Worm (Caenorhabditis elegans) whole organism, late embryonic: ENCODE data around the gene C35A5.6.

Experiments
- Y22D7AL.16 ChIP-seq: sonication (generic microtip); optimal IDR thresholded peaks from 2 replicates; lab custom pipeline; 2016; ENCODE audit warnings: missing genetic modification characterization, missing compliant biosample characterization
- ahr-1 ChIP-seq: sonication (generic microtip); optimal IDR thresholded peaks from 2 replicates; lab custom pipeline; 2016; ENCODE audit warnings: missing genetic modification characterization, missing compliant biosample characterization
- ceh-18 ChIP-seq: sonication (generic microtip); optimal IDR thresholded peaks from 2 replicates; lab custom pipeline; 2016; ENCODE audit warnings: missing genetic modification characterization, missing compliant biosample characterization
- ceh-19 ChIP-seq: fragments of 200-800 bp; sonication (Bioruptor generic); optimal IDR thresholded peaks from 2 replicates; lab custom pipeline; 2018; ENCODE audit warnings: mild to moderate bottlenecking, missing genetic modification characterization, missing compliant biosample characterization
- ceh-2 ChIP-seq: sonication (generic microtip); optimal IDR thresholded peaks from 2 replicates; lab custom pipeline; 2016; ENCODE audit warnings: missing genotype, missing genetic modification characterization, missing compliant biosample characterization
- ceh-22 ChIP-seq: sonication (generic microtip); optimal IDR thresholded peaks from 2 replicates; lab custom pipeline; 2017; ENCODE audit warnings: missing biosample characterization, missing genetic modification characterization
- ceh-24 ChIP-seq: sonication (generic microtip); optimal IDR thresholded peaks from 2 replicates; lab custom pipeline; 2016; ENCODE audit warnings: mild to moderate bottlenecking, missing genetic modification characterization, missing compliant biosample characterization
- ceh-30 ChIP-seq: fragments of 150-350 bp; optimal IDR thresholded peaks from 2 replicates; lab custom pipeline; 2014; ENCODE audit warnings: missing biosample characterization, missing genetic modification characterization
- ceh-31 ChIP-seq: sonication (generic microtip); optimal IDR thresholded peaks from 2 replicates; lab custom pipeline; 2016; ENCODE audit warnings: missing genetic modification characterization, missing compliant biosample characterization
- ceh-34 ChIP-seq: sonication (generic microtip); optimal IDR thresholded peaks from 2 replicates; lab custom pipeline; 2016; ENCODE audit warnings: mild to moderate bottlenecking, missing genetic modification characterization, missing compliant biosample characterization
- dve-1 ChIP-seq: sonication (generic microtip); optimal IDR thresholded peaks from 2 replicates; lab custom pipeline; 2017; ENCODE audit warnings: antibody characterized with exemption, mild to moderate bottlenecking, missing genetic modification characterization, missing compliant biosample characterization
- elt-4 ChIP-seq: sonication (generic microtip); optimal IDR thresholded peaks from 2 replicates; lab custom pipeline; 2016; ENCODE audit warnings: missing genetic modification characterization, missing compliant biosample characterization
- ets-4 ChIP-seq: sonication (generic microtip); optimal IDR thresholded peaks from 2 replicates; lab custom pipeline; 2016; ENCODE audit warnings: missing genetic modification characterization, missing compliant biosample characterization
- fax-1 ChIP-seq: sonication (generic microtip); optimal IDR thresholded peaks from 2 replicates; lab custom pipeline; 2016; ENCODE audit warnings: missing genotype, missing genetic modification characterization, missing compliant biosample characterization
- fkh-6 ChIP-seq: sonication (generic microtip); optimal IDR thresholded peaks from 2 replicates; lab custom pipeline; 2016; ENCODE audit warnings: missing genetic modification characterization, missing compliant biosample characterization
- hlh-30 ChIP-seq: sonication (generic microtip); optimal IDR thresholded peaks from 2 replicates; lab custom pipeline; 2017; ENCODE audit warnings: antibody characterized with exemption, missing genetic modification characterization, missing compliant biosample characterization; ENCODE audit not compliant: insufficient read depth
- hlh-6 ChIP-seq: sonication (generic microtip); optimal IDR thresholded peaks from 2 replicates; lab custom pipeline; 2016; ENCODE audit warnings: missing genotype, missing genetic modification characterization, missing compliant biosample characterization
- hlh-8 ChIP-seq: sonication (generic microtip); optimal IDR thresholded peaks from 2 replicates; lab custom pipeline; 2016; ENCODE audit warnings: missing genotype, missing genetic modification characterization, missing compliant biosample characterization
- lin-11 ChIP-seq: fragments of 200-800 bp; sonication (Bioruptor generic); optimal IDR thresholded peaks from 2 replicates; lab custom pipeline; 2018; ENCODE audit warnings: mild to moderate bottlenecking, missing genetic modification characterization, missing compliant biosample characterization
- madf-2 ChIP-seq: sonication (generic microtip); optimal IDR thresholded peaks from 2 replicates; lab custom pipeline; 2017; ENCODE audit warnings: missing genetic modification characterization, missing compliant biosample characterization
- mec-3 ChIP-seq: sonication (generic microtip); optimal IDR thresholded peaks from 2 replicates; lab custom pipeline; 2016; ENCODE audit warnings: borderline replicate concordance, missing genetic modification characterization, missing compliant biosample characterization
- nhr-232 ChIP-seq: sonication (generic microtip); optimal IDR thresholded peaks from 2 replicates; lab custom pipeline; 2016; ENCODE audit warnings: missing genetic modification characterization, missing compliant biosample characterization
- pag-3 ChIP-seq: sonication (generic microtip); optimal IDR thresholded peaks from 2 replicates; lab custom pipeline; 2016; ENCODE audit warnings: missing compliant biosample characterization, missing genetic modification characterization, borderline replicate concordance
- pha-4 ChIP-seq: fragments of 150-350 bp; optimal IDR thresholded peaks from 2 replicates; lab custom pipeline; 2018; ENCODE audit warnings: missing biosample characterization, missing genetic modification reagents, missing genetic modification characterization
- pqm-1 ChIP-seq: sonication (generic microtip); optimal IDR thresholded peaks from 2 replicates; lab custom pipeline; 2016; ENCODE audit warnings: missing genetic modification characterization, missing compliant biosample characterization
- pros-1 ChIP-seq: fragments of 150-350 bp; optimal IDR thresholded peaks from 2 replicates; lab custom pipeline; 2014; ENCODE audit warnings: missing biosample characterization, missing genetic modification reagents, missing genetic modification characterization
- rnt-1 ChIP-seq: sonication (generic microtip); optimal IDR thresholded peaks from 2 replicates; lab custom pipeline; 2016; ENCODE audit warnings: missing genetic modification characterization, missing compliant biosample characterization
- sdc-2 ChIP-seq: sonication (generic microtip); optimal IDR thresholded peaks from 2 replicates; lab custom pipeline; 2016; ENCODE audit warnings: missing genotype, missing genetic modification characterization, missing compliant biosample characterization
- sox-2 ChIP-seq: fragments of 200-800 bp; sonication (Bioruptor generic); IDR thresholded peaks from 2 replicates; pipeline ENCODE4 v1.3.6; 2022; ENCODE audit warnings: missing genetic modification reagents, missing genetic modification characterization, missing compliant biosample characterization
- sox-4 ChIP-seq: sonication (generic microtip); optimal IDR thresholded peaks from 2 replicates; lab custom pipeline; 2017; ENCODE audit warnings: mild to moderate bottlenecking, missing genetic modification characterization, inconsistent platforms, missing compliant biosample characterization
- syd-9 ChIP-seq: sonication (generic microtip); optimal IDR thresholded peaks from 2 replicates; lab custom pipeline; 2016; ENCODE audit warnings: mild to moderate bottlenecking, missing genetic modification characterization, moderate library complexity, missing compliant biosample characterization
- unc-3 ChIP-seq, 2 experiments: fragments of 200-800 bp in 1 of 2; sonication (Bioruptor generic) in 1 of 2; sonication (generic microtip) in 1 of 2; conservative IDR thresholded peaks in 1 of 2; optimal IDR thresholded peaks in 1 of 2; 2 replicates each; pipeline versions ENCODE4 v1.3.6 to Lab custom; 2016 to 2022; ENCODE audit warnings: missing compliant biosample characterization in 2 of 2, missing genetic modification characterization in 2 of 2, missing genetic modification reagents in 1 of 2
- unc-42 ChIP-seq: sonication (generic microtip); optimal IDR thresholded peaks from 2 replicates; lab custom pipeline; 2016; ENCODE audit warnings: missing genotype, missing genetic modification characterization, missing compliant biosample characterization
- unc-86 ChIP-seq: sonication (generic microtip); optimal IDR thresholded peaks from 2 replicates; lab custom pipeline; 2016; ENCODE audit warnings: missing genetic modification characterization, missing compliant biosample characterization
- zip-5 ChIP-seq: sonication (generic microtip); optimal IDR thresholded peaks from 2 replicates; lab custom pipeline; 2016; ENCODE audit warnings: missing genetic modification characterization, missing compliant biosample characterization
- ztf-16 ChIP-seq: sonication (generic microtip); optimal IDR thresholded peaks from 2 replicates; lab custom pipeline; 2017; ENCODE audit warnings: missing genetic modification characterization, missing compliant biosample characterization

C35A5.6 gene

DNA sequence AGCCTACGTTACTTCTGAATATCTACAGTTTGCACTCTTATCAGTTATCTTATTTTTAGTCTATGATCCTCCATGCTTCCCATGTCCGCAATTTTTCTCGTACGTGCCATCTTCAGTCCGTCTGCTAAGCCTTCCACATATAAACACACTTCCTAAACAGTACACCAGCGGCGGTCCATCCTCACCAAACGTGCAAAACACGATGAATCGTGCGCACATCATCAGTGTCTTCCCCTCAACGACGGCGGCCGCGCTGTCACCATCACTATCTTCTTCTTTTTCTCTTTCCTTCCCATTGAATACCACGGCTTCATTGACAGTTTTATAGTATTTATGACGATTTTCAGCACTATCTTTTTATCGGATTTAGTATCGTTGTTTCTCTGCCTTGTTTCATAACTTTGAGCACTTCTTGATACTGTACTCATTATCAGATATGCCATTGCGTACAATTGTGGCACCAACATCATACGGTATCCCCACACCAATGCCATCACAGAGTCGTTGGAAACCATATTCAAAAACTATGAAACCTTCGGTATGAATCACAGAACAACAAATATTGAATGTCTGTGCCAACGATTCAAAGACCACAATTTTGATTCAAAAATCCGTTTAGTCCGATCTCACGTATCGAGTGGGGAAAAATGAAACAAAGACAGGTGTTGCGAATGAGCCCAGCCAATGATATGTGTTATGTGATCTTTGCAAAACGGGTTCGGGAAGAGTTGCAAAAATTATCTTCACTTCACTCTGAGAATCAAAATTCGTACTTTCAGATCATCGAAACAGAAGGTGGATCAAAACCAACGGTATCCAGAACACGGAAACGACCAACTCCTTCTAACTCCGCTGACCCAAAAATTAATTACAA, 35.8 kb upstream of the C35A5.6 start:
- TF ChIP-seq sdc-2 (tag; lab: Kevin White, UChicago) (no peak), Y22D7AL.16 (no peak), ceh-30 (tag; lab: Kevin White, UChicago) (no peak)

DNA sequence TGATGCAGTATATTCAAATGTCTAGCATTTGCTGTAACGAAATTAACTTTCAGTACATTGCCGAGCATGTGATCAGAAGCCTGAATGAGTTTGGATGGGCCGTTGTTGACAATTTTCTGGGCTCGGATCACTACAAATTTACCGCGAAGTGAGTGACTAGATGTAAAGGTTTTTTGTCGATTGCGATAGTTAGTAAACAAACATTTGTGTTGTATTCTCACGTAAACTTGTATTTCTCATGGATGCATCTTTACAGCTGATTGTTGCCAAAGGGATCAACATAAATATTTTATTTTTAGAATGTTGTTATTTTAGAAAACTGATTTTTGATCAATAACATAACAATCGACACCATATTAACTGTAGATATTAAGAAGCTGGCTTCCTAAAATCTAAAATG, 34.9 kb upstream of the C35A5.6 start:
- TF ChIP-seq pros-1 (tag; lab: Kevin White, UChicago) (no peak), ceh-30 (tag; lab: Kevin White, UChicago) (no peak), nhr-232 (tag; lab: Kevin White, UChicago) (no peak), mec-3 (tag; lab: Kevin White, UChicago) (no peak), ceh-24 (tag; lab: Kevin White, UChicago) (no peak), ceh-18 (no peak), ceh-34 (no peak), fax-1 (tag; lab: Kevin White, UChicago) (no peak), unc-42 (no peak), unc-3 (GFP tag; conservative IDR thresholded peaks at IDR 0.05; lab: Robert Waterston, UW) (no peak), unc-3 (tag; optimal IDR thresholded peaks at IDR 0.05; lab: Kevin White, UChicago) (no peak), syd-9 (tag; lab: Kevin White, UChicago) (no peak), madf-2 (tag; lab: Kevin White, UChicago) (no peak), hlh-6 (tag; lab: Kevin White, UChicago) (no peak), ahr-1 (tag; lab: Kevin White, UChicago) (no peak), zip-5 (tag; lab: Kevin White, UChicago) (no peak), ceh-31 (tag; lab: Kevin White, UChicago) (no peak), ceh-22 (no peak), dve-1 (tag; lab: Kevin White, UChicago) (no peak)
- TF ChIP-seq, all 69 proteins: peak for 0

DNA sequence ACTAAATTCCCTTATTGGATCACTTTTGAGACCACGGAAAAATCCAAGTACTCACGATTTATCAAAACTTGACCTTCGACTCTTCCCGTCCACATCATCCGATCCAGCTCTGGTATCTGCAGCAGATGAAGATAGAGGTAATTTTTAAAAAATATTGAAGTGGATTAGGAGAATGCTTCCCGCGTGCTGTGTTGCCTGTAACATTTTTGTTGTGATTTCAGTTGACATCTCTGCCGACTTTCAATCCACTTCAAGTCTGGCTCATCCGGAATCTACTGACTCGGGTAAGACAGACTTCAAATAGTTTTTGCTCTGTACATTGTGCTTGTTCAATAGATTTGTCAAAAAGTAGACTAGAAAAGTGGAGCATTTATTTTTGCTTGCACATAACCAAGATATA, 33.5 kb upstream of the C35A5.6 start:
- TF ChIP-seq ceh-19 (GFP tag; lab: Kevin White, UChicago): no peak
- TF ChIP-seq ztf-16 (tag; lab: Kevin White, UChicago): no peak
- TF ChIP-seq syd-9 (tag; lab: Kevin White, UChicago): no peak
- TF ChIP-seq dve-1 (tag; lab: Kevin White, UChicago): no peak

DNA sequence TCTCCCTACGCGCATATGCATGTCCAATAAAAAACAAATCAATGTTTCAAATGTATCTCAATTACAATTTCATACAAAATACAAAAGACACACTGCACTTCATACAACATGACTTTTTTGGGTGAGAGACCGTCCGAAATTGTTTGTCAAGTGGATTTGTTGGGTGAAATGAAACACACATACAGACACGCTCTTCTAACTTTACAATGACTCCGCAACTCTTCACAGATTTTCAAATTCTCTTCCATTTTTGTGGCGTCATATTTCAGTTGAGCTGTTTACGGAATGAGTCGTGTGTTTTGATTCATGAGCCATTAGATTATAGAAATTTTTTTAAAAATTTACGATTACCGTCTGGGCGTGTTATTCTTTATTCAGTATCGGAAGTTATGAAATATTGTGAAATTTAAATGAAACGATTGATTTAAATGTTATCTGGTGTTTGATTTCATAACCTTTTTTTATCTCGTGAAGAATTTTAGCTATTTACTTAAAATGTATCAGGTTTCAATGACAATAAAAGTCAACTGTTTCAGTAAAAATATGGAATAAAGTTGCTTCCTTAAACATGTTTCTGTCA, 32.0 kb upstream of the C35A5.6 start:
- no peak for TF ChIP-seq pag-3 (tag; lab: Kevin White, UChicago)

- no peak for TF ChIP-seq ceh-24 (tag; lab: Kevin White, UChicago)
- TF ChIP-seq elt-4: no peak
- TF ChIP-seq sox-4 (tag; lab: Kevin White, UChicago): peak; percentile 15
- TF ChIP-seq fax-1 (tag; lab: Kevin White, UChicago): no peak
- TF ChIP-seq mec-3 (tag; lab: Kevin White, UChicago): peak; percentile 22
- peak; percentile 39 for TF ChIP-seq ceh-34
- peak; percentile 37 for TF ChIP-seq ceh-2
Measured at ce11 chrV:10478097-10478828, 30.7 kb upstream of the C35A5.6 start, which contains the start of the genes crp-1 and Y32F6B.9. Gene crp-1, plus strand, starts transcription at chrV:10478564. Gene Y32F6B.9, plus strand, starts transcription at chrV:10478699.

ce11 chrV:10483995-10484394, 24.9 kb upstream of the C35A5.6 start:
- no peak for TF ChIP-seq hlh-8 (tag; lab: Kevin White, UChicago)
- no peak for TF ChIP-seq hlh-30 (tag; lab: Kevin White, UChicago)
- TF ChIP-seq pqm-1: no peak
- TF ChIP-seq sox-2 (GFP tag; lab: Robert Waterston, UW): no peak
- TF ChIP-seq ets-4 (tag; lab: Kevin White, UChicago): no peak
- TF ChIP-seq Y22D7AL.16: no peak
- no peak for TF ChIP-seq lin-11 (tag; lab: Kevin White, UChicago)
- no peak for TF ChIP-seq pha-4
- no peak for TF ChIP-seq ceh-18
- no peak for TF ChIP-seq sox-4 (tag; lab: Kevin White, UChicago)
- TF ChIP-seq syd-9 (tag; lab: Kevin White, UChicago): no peak
- no peak for TF ChIP-seq unc-86 (tag; lab: Kevin White, UChicago)
- TF ChIP-seq rnt-1 (tag; lab: Kevin White, UChicago): no peak
- TF ChIP-seq fkh-6 (tag; lab: Kevin White, UChicago): no peak
